Comparison of ENCODE assay signal across 1 fruit fly cellular context in genomic region chr3R:9014859-9015466, dm6.
TF ChIP-seq lines count a peak whose summit lies in the region.

TSS of gene Kcmf1 (minus strand) at chr3R:9014909.
TSS of gene Sf3b5 (minus strand) at chr3R:9015341.
TSS of gene CG11986 (plus strand) at chr3R:9015446.

TF ChIP-seq in whole organism, embryonic, 481 proteins besides CTCF, POLR2A, EP300 and RAD21 (continued from another document):
- peak; percentile 22 for TF ChIP-seq YL-1 (GFP tag; optimal IDR thresholded peaks at IDR 0.05; lab: Kevin White, UChicago)
- 0 out of 3 replicates have a peak, but pooled peaks have one; percentile 32 for TF ChIP-seq Opbp (GFP tag; IDR thresholded peaks at IDR 0.05; lab: Robert Waterston, UW; ENCODE audit: partially characterized antibody)
- TF ChIP-seq Bgb (GFP tag; IDR thresholded peaks at IDR 0.05; lab: Robert Waterston, UW; ENCODE audit: partially characterized antibody): peak; percentile 8; the same call in 1 of the 2 replicates
